Worm (Caenorhabditis elegans): ENCODE data around the gene F20D12.12.

- no peak for TF ChIP-seq tbx-11 (GFP tag; IDR thresholded peaks at IDR 0.05)
- no peak for TF ChIP-seq F13C5.2 (tag; optimal IDR thresholded peaks at IDR 0.05)
- TF ChIP-seq ama-1 (optimal IDR thresholded peaks at IDR 0.05), result no peak
- TF ChIP-seq ets-7 (tag; optimal IDR thresholded peaks at IDR 0.05), result no peak
- TF ChIP-seq hmg-4 (GFP tag; optimal IDR thresholded peaks at IDR 0.05), result no peak
- no peak for TF ChIP-seq pes-1 (GFP tag; IDR thresholded peaks at IDR 0.05)
- TF ChIP-seq flt-1 (GFP tag; IDR thresholded peaks at IDR 0.05), result no peak
- TF ChIP-seq scrt-1 (GFP tag; IDR thresholded peaks at IDR 0.05), result no peak
- no peak for TF ChIP-seq hmbx-1 (tag; optimal IDR thresholded peaks at IDR 0.05)
Observed at ce11 chrIV:7994715-7995114, 47.5 kb downstream of the F20D12.12 start.

All from whole organism, early embryonic.